Worm (Caenorhabditis elegans) whole organism, early embryonic: ENCODE results near the gene math-20.
"Not testable (repeated sequence)": the region's sequence is repeated elsewhere in the genome, so short reads cannot be mapped to it uniquely, and the experiment has no call there.

Experiments used
- B0310.2 ChIP-seq: sonication (generic microtip); optimal IDR thresholded peaks from 2 replicates; lab custom pipeline; 2016; ENCODE audit warnings: mild to moderate bottlenecking, missing genetic modification characterization, missing compliant biosample characterization
- F13C5.2 ChIP-seq: sonication (generic microtip); optimal IDR thresholded peaks from 2 replicates; lab custom pipeline; 2017; ENCODE audit warnings: mild to moderate bottlenecking, missing genetic modification characterization, inconsistent platforms, missing compliant biosample characterization
- ama-1 ChIP-seq: fragments of 150-350 bp; optimal IDR thresholded peaks from 2 replicates; lab custom pipeline; 2014
- hmbx-1 ChIP-seq: sonication (generic microtip); optimal IDR thresholded peaks from 2 replicates; lab custom pipeline; 2016; ENCODE audit warnings: mild to moderate bottlenecking, missing genetic modification characterization, missing compliant biosample characterization
- sea-1 ChIP-seq: fragments of 200-800 bp; sonication (Bioruptor generic); conservative IDR thresholded peaks from 2 replicates; pipeline ENCODE4 v1.3.6; 2022; ENCODE audit warnings: missing genetic modification characterization, missing compliant biosample characterization

ce11 chrII:1948393-1948792, 47.9 kb upstream of the math-20 start, which contains the start of gene ZK250.2:
- not testable (repeated sequence) for TF ChIP-seq hmbx-1 (tag; lab: Kevin White, UChicago); B0310.2 (tag; lab: Kevin White, UChicago); F13C5.2; ama-1 (lab: Kevin White, UChicago); sea-1 (GFP tag; lab: Robert Waterston, UW)
